Fruit fly (Drosophila melanogaster) whole organism, embryonic: Measurements from ENCODE around the gene thoc7.

ENCODE experiments used
- ATbp ChIP-seq: fragments of 200-800 bp; sonication (Bioruptor generic); optimal IDR thresholded peaks from 2 replicates; lab custom pipeline; 2017; ENCODE audit warnings: missing biosample characterization, mild to moderate bottlenecking, missing genetic modification characterization, missing genetic modification reagents
- Atf-2 ChIP-seq: fragments of 200-800 bp; sonication (Bioruptor generic); optimal IDR thresholded peaks from 2 replicates; lab custom pipeline; 2016; ENCODE audit warnings: missing biosample characterization, missing genetic modification characterization
- CG10267 ChIP-seq: fragments of 200-800 bp; sonication (Bioruptor generic); optimal IDR thresholded peaks from 2 replicates; lab custom pipeline; 2018; ENCODE audit warnings: missing biosample characterization, mild to moderate bottlenecking, missing genetic modification characterization, moderate library complexity
- CG10274 ChIP-seq: fragments of 200-800 bp; sonication (Bioruptor generic); optimal IDR thresholded peaks from 3 replicates; lab custom pipeline; 2017; ENCODE audit warnings: missing biosample characterization, mild to moderate bottlenecking, missing genetic modification characterization
- CG10654 ChIP-seq: fragments of 200-800 bp; sonication (Bioruptor generic); optimal IDR thresholded peaks from 2 replicates; lab custom pipeline; 2016; ENCODE audit warnings: missing biosample characterization, missing genetic modification characterization
- CG11696 ChIP-seq: fragments of 200-800 bp; sonication (Bioruptor generic); IDR thresholded peaks from 2 replicates; pipeline ENCODE4 v1.3.6; 2022; ENCODE audit warnings: missing biosample characterization, missing genetic modification characterization
- CG12155 ChIP-seq: fragments of 200-800 bp; sonication (Bioruptor generic); optimal IDR thresholded peaks from 3 replicates; lab custom pipeline; 2016; ENCODE audit warnings: missing biosample characterization, missing genetic modification characterization
- CG17385 ChIP-seq: fragments of 200-800 bp; sonication (Bioruptor generic); optimal IDR thresholded peaks from 3 replicates; lab custom pipeline; 2018; ENCODE audit warnings: missing biosample characterization, mild to moderate bottlenecking, missing genetic modification characterization
- CG17612 ChIP-seq: fragments of 200-800 bp; sonication (Bioruptor generic); IDR thresholded peaks from 2 replicates; pipeline ENCODE4 v1.3.6; 2022; ENCODE audit warnings: missing biosample characterization, missing genetic modification characterization
- CG18476 ChIP-seq: fragments of 200-800 bp; sonication (Bioruptor generic); optimal IDR thresholded peaks from 2 replicates; lab custom pipeline; 2016; ENCODE audit warnings: missing biosample characterization, mild to moderate bottlenecking, missing genetic modification characterization
- CG18599 ChIP-seq: fragments of 200-800 bp; sonication (Bioruptor generic); optimal IDR thresholded peaks from 3 replicates; lab custom pipeline; 2017; ENCODE audit warnings: missing biosample characterization, missing genetic modification characterization, mild to moderate bottlenecking, moderate library complexity, missing genetic modification reagents
- CG2120 ChIP-seq: fragments of 200-800 bp; sonication (Bioruptor generic); optimal IDR thresholded peaks from 3 replicates; lab custom pipeline; 2016; ENCODE audit warnings: missing biosample characterization, missing genetic modification characterization
- CG2199 ChIP-seq: fragments of 200-800 bp; sonication (Bioruptor generic); IDR thresholded peaks from 3 replicates; pipeline ENCODE4 v1.3.6; 2022; ENCODE audit warnings: missing biosample characterization, missing genetic modification characterization
- CG31365 ChIP-seq: fragments of 200-800 bp; sonication (Bioruptor generic); optimal IDR thresholded peaks from 2 replicates; lab custom pipeline; 2018; ENCODE audit warnings: missing biosample characterization, mild to moderate bottlenecking, missing genetic modification characterization
- CG4707 ChIP-seq: fragments of 200-800 bp; sonication (Bioruptor generic); optimal IDR thresholded peaks from 2 replicates; lab custom pipeline; 2018; ENCODE audit warnings: missing biosample characterization, mild to moderate bottlenecking, missing genetic modification characterization, moderate library complexity
- CG6254 ChIP-seq: fragments of 200-800 bp; sonication (Bioruptor generic); optimal IDR thresholded peaks from 3 replicates; lab custom pipeline; 2017; ENCODE audit warnings: mild to moderate bottlenecking, missing biosample characterization, missing genetic modification reagents, missing genetic modification characterization
- CG8478 ChIP-seq: fragments of >200 bp; optimal IDR thresholded peaks from 2 replicates; lab custom pipeline; 2018
- Chrac-16 ChIP-seq: fragments of 200-800 bp; sonication (Bioruptor generic); optimal IDR thresholded peaks from 3 replicates; lab custom pipeline; 2016; ENCODE audit warnings: missing biosample characterization, missing genetic modification characterization
- D ChIP-seq, 2 experiments: fragments of 200-800 bp in 1 of 2; fragments of >200 bp in 1 of 2; sonication (Bioruptor generic) in 1 of 2; optimal IDR thresholded peaks; 2 replicates in 1 of 2; 3 replicates in 1 of 2; lab custom pipeline; 2017; ENCODE audit warnings: mild to moderate bottlenecking in 1 of 2, missing biosample characterization in 1 of 2, missing genetic modification characterization in 1 of 2, missing genetic modification reagents in 1 of 2
- E2f2 ChIP-seq: fragments of 200-800 bp; sonication (Bioruptor generic); IDR thresholded peaks from 2 replicates; pipeline ENCODE4 v1.3.6; 2022; ENCODE audit warnings: missing biosample characterization, missing genetic modification characterization
- Eip74EF ChIP-seq, 2 experiments: fragments of 200-800 bp in 1 of 2; fragments of >200 bp in 1 of 2; sonication (Bioruptor generic) in 1 of 2; optimal IDR thresholded peaks; 2 replicates each; lab custom pipeline; 2017 to 2019; ENCODE audit warnings: missing biosample characterization in 2 of 2, missing genetic modification characterization in 2 of 2, mild to moderate bottlenecking in 1 of 2, moderate library complexity in 1 of 2
- Fer2 ChIP-seq: fragments of 200-800 bp; sonication (Bioruptor generic); optimal IDR thresholded peaks from 2 replicates; lab custom pipeline; 2018; ENCODE audit warnings: missing biosample characterization, mild to moderate bottlenecking, missing genetic modification characterization, moderate library complexity
- MESR4 ChIP-seq: fragments of 200-800 bp; sonication (Bioruptor generic); optimal IDR thresholded peaks from 2 replicates; lab custom pipeline; 2018; ENCODE audit warnings: missing biosample characterization, mild to moderate bottlenecking, missing genetic modification characterization, moderate library complexity
- Max ChIP-seq: fragments of 200-800 bp; sonication (Bioruptor generic); optimal IDR thresholded peaks from 2 replicates; lab custom pipeline; 2016; ENCODE audit warnings: missing biosample characterization, mild to moderate bottlenecking, missing genetic modification characterization
- NC2α ChIP-seq: fragments of 200-800 bp; sonication (Bioruptor generic); optimal IDR thresholded peaks from 2 replicates; lab custom pipeline; 2016; ENCODE audit warnings: missing biosample characterization, missing genetic modification characterization
- Neu2 ChIP-seq: fragments of 200-800 bp; sonication (Bioruptor generic); optimal IDR thresholded peaks from 3 replicates; lab custom pipeline; 2016; ENCODE audit warnings: missing biosample characterization, missing genetic modification characterization, borderline replicate concordance
- Opbp ChIP-seq: fragments of 200-800 bp; sonication (Bioruptor generic); IDR thresholded peaks from 3 replicates; pipeline ENCODE4 v1.3.6; 2022; ENCODE audit warnings: missing biosample characterization, missing genetic modification characterization; ENCODE audit not compliant: partially characterized antibody
- Pdp1 ChIP-seq, 2 experiments: fragments of 200-800 bp; sonication (Bioruptor generic); optimal IDR thresholded peaks; 3 replicates each; lab custom pipeline; 2016; ENCODE audit warnings: missing biosample characterization in 2 of 2, missing genetic modification characterization in 2 of 2, mild to moderate bottlenecking in 1 of 2, moderate library complexity in 1 of 2
- TFAM ChIP-seq: fragments of 200-800 bp; sonication (Bioruptor generic); optimal IDR thresholded peaks from 2 replicates; lab custom pipeline; 2017; ENCODE audit warnings: missing biosample characterization, missing genetic modification characterization, inconsistent platforms
- chif ChIP-seq, 2 experiments: fragments of 200-800 bp; sonication (Bioruptor generic); optimal IDR thresholded peaks; 3 replicates each; lab custom pipeline; 2016; ENCODE audit warnings: missing biosample characterization in 2 of 2, missing genetic modification characterization in 2 of 2
- chn ChIP-seq: fragments of 200-800 bp; sonication (Bioruptor generic); optimal IDR thresholded peaks from 2 replicates; lab custom pipeline; 2016; ENCODE audit warnings: missing biosample characterization, missing genetic modification characterization
- croc ChIP-seq: fragments of 200-800 bp; sonication (Bioruptor generic); conservative IDR thresholded peaks from 3 replicates; pipeline ENCODE4 v1.3.6; 2022; ENCODE audit warnings: missing biosample characterization, missing genetic modification characterization
- danr ChIP-seq: fragments of 200-800 bp; sonication (Bioruptor generic); IDR thresholded peaks from 2 replicates; pipeline ENCODE4 v1.3.6; 2022; ENCODE audit warnings: missing biosample characterization, missing genetic modification characterization
- dimm ChIP-seq: fragments of 200-800 bp; sonication (Bioruptor generic); IDR thresholded peaks from 2 replicates; pipeline ENCODE4 v1.3.6; 2022; ENCODE audit warnings: missing biosample characterization, missing genetic modification characterization
- disco-r ChIP-seq: fragments of 200-800 bp; sonication (Bioruptor generic); optimal IDR thresholded peaks from 2 replicates; lab custom pipeline; 2016; ENCODE audit warnings: missing biosample characterization, missing genetic modification characterization
- dmrt11E ChIP-seq: fragments of 200-800 bp; sonication (Bioruptor generic); optimal IDR thresholded peaks from 3 replicates; lab custom pipeline; 2018; ENCODE audit warnings: missing biosample characterization, mild to moderate bottlenecking, missing genetic modification characterization, moderate library complexity
- en ChIP-seq: fragments of 200-800 bp; sonication (Bioruptor generic); optimal IDR thresholded peaks from 2 replicates; lab custom pipeline; 2016; ENCODE audit warnings: missing biosample characterization, missing genetic modification characterization
- fd96Cb ChIP-seq: fragments of 200-800 bp; sonication (Bioruptor generic); optimal IDR thresholded peaks from 2 replicates; lab custom pipeline; 2018; ENCODE audit warnings: missing biosample characterization, mild to moderate bottlenecking, missing genetic modification characterization, moderate library complexity
- gem ChIP-seq: fragments of 200-800 bp; sonication (Bioruptor generic); optimal IDR thresholded peaks from 2 replicates; lab custom pipeline; 2019; ENCODE audit warnings: missing biosample characterization, mild to moderate bottlenecking, missing genetic modification characterization, moderate library complexity
- gro ChIP-seq: fragments of 200-800 bp; sonication (Bioruptor generic); optimal IDR thresholded peaks from 2 replicates; lab custom pipeline; 2016; ENCODE audit warnings: missing biosample characterization, missing genetic modification characterization
- maf-S ChIP-seq: fragments of 200-800 bp; sonication (Bioruptor generic); optimal IDR thresholded peaks from 2 replicates; lab custom pipeline; 2016; ENCODE audit warnings: missing biosample characterization, missing genetic modification characterization
- nerfin-2 ChIP-seq: fragments of 200-800 bp; sonication (Bioruptor generic); IDR thresholded peaks from 2 replicates; pipeline ENCODE4 v1.3.6; 2022; ENCODE audit warnings: missing biosample characterization, missing genetic modification characterization; ENCODE audit not compliant: partially characterized antibody
- phol ChIP-seq: fragments of 200-800 bp; sonication (Bioruptor generic); optimal IDR thresholded peaks from 3 replicates; lab custom pipeline; 2018; ENCODE audit warnings: missing biosample characterization, mild to moderate bottlenecking, missing genetic modification characterization, moderate library complexity
- scrt ChIP-seq: fragments of 200-800 bp; sonication (Bioruptor generic); optimal IDR thresholded peaks from 2 replicates; lab custom pipeline; 2018; ENCODE audit warnings: missing biosample characterization, mild to moderate bottlenecking, missing genetic modification characterization, moderate library complexity
- sisA ChIP-seq: fragments of 200-800 bp; sonication (Bioruptor generic); IDR thresholded peaks from 2 replicates; pipeline ENCODE4 v1.3.6; 2022; ENCODE audit warnings: missing biosample characterization, missing genetic modification characterization
- slp2 ChIP-seq: fragments of 200-800 bp; sonication (Bioruptor generic); optimal IDR thresholded peaks from 2 replicates; lab custom pipeline; 2016; ENCODE audit warnings: missing biosample characterization, missing genetic modification characterization
- tgo ChIP-seq: fragments of 200-800 bp; sonication (Bioruptor generic); IDR thresholded peaks from 3 replicates; pipeline ENCODE4 v1.3.6; 2022; ENCODE audit warnings: missing biosample characterization, missing genetic modification characterization
- unc-4 ChIP-seq: fragments of 200-800 bp; sonication (Bioruptor generic); IDR thresholded peaks from 2 replicates; pipeline ENCODE4 v1.3.6; 2022; ENCODE audit warnings: missing biosample characterization, missing genetic modification characterization; ENCODE audit not compliant: partially characterized antibody

thoc7 gene

DNA sequence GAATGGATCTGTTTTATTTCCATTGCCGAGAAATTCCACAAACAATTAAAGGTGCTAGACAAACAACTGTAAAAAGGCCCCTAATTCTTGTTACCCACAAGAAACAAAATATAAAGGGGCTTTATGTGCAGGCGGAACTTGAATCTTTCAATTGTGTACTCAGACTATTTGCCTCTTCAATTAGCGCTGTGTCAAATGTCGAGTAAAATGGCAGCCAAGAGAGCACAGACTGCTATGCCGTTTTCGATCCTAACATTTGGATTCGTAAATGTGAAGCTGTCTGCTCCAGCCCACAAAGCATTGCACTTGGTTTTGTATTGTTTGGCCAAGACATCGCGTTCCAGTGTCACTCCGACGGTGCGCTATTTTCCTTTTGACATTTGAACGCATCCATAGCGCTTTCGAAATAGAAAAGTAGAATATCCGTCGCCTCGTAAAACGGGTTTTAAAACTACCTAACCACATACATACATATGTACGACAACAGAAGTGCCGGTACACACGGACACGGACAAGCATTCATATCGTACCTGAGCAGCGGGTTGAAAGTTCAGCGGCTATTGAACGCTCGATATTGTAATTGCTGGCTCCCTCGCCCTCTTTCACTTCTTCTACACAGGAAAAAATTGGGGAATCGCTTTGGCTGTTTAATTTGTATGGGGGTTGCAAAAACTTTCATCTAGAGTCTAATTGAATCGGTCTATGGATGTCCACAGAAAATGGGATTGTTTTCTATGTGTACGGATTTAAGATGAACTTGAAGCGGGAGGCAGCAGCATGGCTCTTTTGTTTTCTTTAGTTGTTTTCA is 46.3 kb downstream of the thoc7 start (continued):
- TF ChIP-seq Opbp (no peak), ATbp (GFP tag; lab: Kevin White, UChicago) (peak; percentile 1), dimm (GFP tag; lab: Robert Waterston, UW) (no peak), CG10267 (tag; lab: Kevin White, UChicago) (peak; percentile 6), Max (no peak), CG8478 (lab: Kevin White, UChicago) (no peak), E2f2 (GFP tag; lab: Robert Waterston, UW) (0 out of 2 replicates have a peak, but pooled peaks have one; percentile 17), MESR4 (GFP tag; lab: Kevin White, UChicago) (no peak), CG6254 (GFP tag; lab: Kevin White, UChicago) (peak; percentile 2), nerfin-2 (GFP tag; lab: Robert Waterston, UW) (no peak), tgo (GFP tag; lab: Robert Waterston, UW) (no peak), CG17385 (GFP tag; lab: Kevin White, UChicago) (no peak), NC2α (no peak), phol (tag; lab: Kevin White, UChicago) (peak; percentile 30), disco-r (GFP tag; lab: Kevin White, UChicago) (no peak), dmrt11E (tag; lab: Kevin White, UChicago) (peak; percentile 41), CG4707 (GFP tag; lab: Kevin White, UChicago) (no peak), CG2120 (GFP tag; lab: Kevin White, UChicago) (no peak), CG11696 (no peak), CG10654 (GFP tag; lab: Kevin White, UChicago) (peak; percentile 1), Pdp1 (GFP tag; optimal IDR thresholded peaks at IDR 0.05; lab: Kevin White, UChicago) (no peak), Atf-2 (GFP tag; lab: Kevin White, UChicago) (no peak), unc-4 (GFP tag; lab: Robert Waterston, UW) (no peak), scrt (GFP tag; lab: Kevin White, UChicago) (no peak), D (optimal IDR thresholded peaks at IDR 0.05; lab: Kevin White, UChicago) (no peak), D (GFP tag; optimal IDR thresholded peaks at IDR 0.05; lab: Kevin White, UChicago) (peak; percentile 27), CG18599 (GFP tag; lab: Kevin White, UChicago) (peak; percentile 50), danr (GFP tag; lab: Robert Waterston, UW) (no peak), Chrac-16 (no peak), gro (GFP tag; lab: Kevin White, UChicago) (no peak), Eip74EF (GFP tag; optimal IDR thresholded peaks at IDR 0.05; lab: Kevin White, UChicago) (no peak), maf-S (GFP tag; lab: Kevin White, UChicago) (no peak), croc (GFP tag; lab: Robert Waterston, UW) (no peak), slp2 (GFP tag; lab: Kevin White, UChicago) (peak; percentile 21), en (GFP tag; lab: Kevin White, UChicago) (no peak), sisA (GFP tag; lab: Robert Waterston, UW) (no peak; the same call in 1 of the 2 replicates), CG10274 (GFP tag; lab: Kevin White, UChicago) (no peak), chif (GFP tag; optimal IDR thresholded peaks at IDR 0.05; lab: Kevin White, UChicago) (peak in 1 of 2 experiments; percentile 18), fd96Cb (tag; lab: Kevin White, UChicago) (no peak), chn (GFP tag; lab: Kevin White, UChicago) (no peak), CG17612 (GFP tag; lab: Robert Waterston, UW) (no peak), Neu2 (GFP tag; lab: Kevin White, UChicago) (no peak), CG12155 (no peak), CG18476 (no peak), CG31365 (tag; lab: Kevin White, UChicago) (no peak), TFAM (GFP tag; lab: Kevin White, UChicago) (no peak), Fer2 (tag; lab: Kevin White, UChicago) (no peak), CG2199 (peak; percentile 78; the same call in 2 of the 3 replicates), gem (tag; lab: Kevin White, UChicago) (peak; percentile 52)
